Fruit fly (Drosophila melanogaster): ENCODE data around the gene fws.

Gene fws

DNA sequence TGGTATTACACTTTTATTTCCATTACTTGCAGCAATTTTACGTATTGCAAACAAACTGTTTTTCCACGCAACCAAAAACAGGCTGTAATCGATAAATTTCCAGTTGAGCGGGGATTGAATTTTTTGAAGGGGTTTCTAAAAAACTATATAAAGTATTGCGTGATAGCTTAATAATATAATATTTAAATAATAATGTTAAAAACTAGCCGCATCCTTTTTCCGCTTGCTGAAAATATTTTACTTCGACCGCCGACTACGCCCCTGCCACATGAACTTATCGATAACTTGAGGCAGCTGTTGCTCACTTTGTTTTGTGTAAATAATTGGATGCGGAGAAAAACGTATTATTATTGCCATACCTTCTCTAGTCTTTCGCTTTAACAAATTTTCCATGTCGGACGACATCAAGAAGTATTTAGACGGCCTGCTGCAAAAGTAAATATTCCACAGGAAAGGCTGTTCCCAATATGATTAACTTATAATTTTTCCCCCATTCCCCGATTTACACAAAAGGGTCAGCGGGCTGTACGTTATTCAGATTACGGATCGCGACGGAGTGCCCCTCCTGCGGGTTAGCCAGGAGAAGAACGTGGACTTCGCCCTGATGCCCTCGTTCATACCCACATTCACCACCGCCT is at the start of gene fws, which contains the start of gene Lamtor3 (continued):
- TF ChIP-seq bsh (GFP tag; optimal IDR thresholded peaks at IDR 0.05), result peak; percentile 95 to 99
- no peak for TF ChIP-seq hb (GFP tag; IDR thresholded peaks at IDR 0.05; ENCODE audit: partially characterized antibody)
- peak; percentile 99 for TF ChIP-seq CG6689 (GFP tag; IDR thresholded peaks at IDR 0.05)
- TF ChIP-seq wor (GFP tag; IDR thresholded peaks at IDR 0.05), result peak; percentile 99
- peak; percentile 99 for TF ChIP-seq Ptx1 (GFP tag; IDR thresholded peaks at IDR 0.05)
- peak; percentile 48 for TF ChIP-seq CG1792 (GFP tag; optimal IDR thresholded peaks at IDR 0.05)
- TF ChIP-seq pum (GFP tag; optimal IDR thresholded peaks at IDR 0.05), result peak; percentile 68
- TF ChIP-seq Neu2 (GFP tag; optimal IDR thresholded peaks at IDR 0.05; ENCODE audit: borderline replicate concordance), result no peak
- TF ChIP-seq Adf1 (GFP tag; IDR thresholded peaks at IDR 0.05), result peak; percentile 89
- TF ChIP-seq Sox100B (GFP tag; optimal IDR thresholded peaks at IDR 0.05), result peak; percentile 95
- TF ChIP-seq NfI (GFP tag; optimal IDR thresholded peaks at IDR 0.05), result peak; percentile 99
- peak; percentile 98 for TF ChIP-seq CoRest (tag; optimal IDR thresholded peaks at IDR 0.05)
- peak; percentile 79 for TF ChIP-seq Atf3 (GFP tag; optimal IDR thresholded peaks at IDR 0.05)
- peak; percentile 98 for TF ChIP-seq dati (GFP tag; IDR thresholded peaks at IDR 0.05)
- TF ChIP-seq bcd (GFP tag; optimal IDR thresholded peaks at IDR 0.05), result peak; percentile 98
- TF ChIP-seq ap (GFP tag; IDR thresholded peaks at IDR 0.05), result peak; percentile 98
- peak; percentile 97 for TF ChIP-seq CG1602 (GFP tag; optimal IDR thresholded peaks at IDR 0.05)
- peak; percentile 99 for TF ChIP-seq CG6272 (GFP tag; IDR thresholded peaks at IDR 0.05)
- peak; percentile 91 for TF ChIP-seq CG10267 (tag; optimal IDR thresholded peaks at IDR 0.05)
- peak; percentile 91 to 98 for TF ChIP-seq Hr51 (GFP tag; optimal IDR thresholded peaks at IDR 0.05)
- peak; percentile 97 for TF ChIP-seq sim (GFP tag; IDR thresholded peaks at IDR 0.05)
- TF ChIP-seq CG5245 (GFP tag; optimal IDR thresholded peaks at IDR 0.05), result peak; percentile 92
- TF ChIP-seq sens (GFP tag), result peak; percentile 97
- peak; percentile 97 for TF ChIP-seq CG18619 (GFP tag; optimal IDR thresholded peaks at IDR 0.05)
- peak; percentile 98 for TF ChIP-seq phol (tag; optimal IDR thresholded peaks at IDR 0.05)
- peak; percentile 87 for TF ChIP-seq CG10321 (GFP tag; IDR thresholded peaks at IDR 0.05)
- TF ChIP-seq slou (GFP tag; optimal IDR thresholded peaks at IDR 0.05), result peak; percentile 97
- peak; percentile 97 for TF ChIP-seq Lim3 (GFP tag; IDR thresholded peaks at IDR 0.05)
- peak; percentile 100 for TF ChIP-seq MBD-R2 (GFP tag; IDR thresholded peaks at IDR 0.05)
- peak; percentile 99 for TF ChIP-seq CG11093 (GFP tag; IDR thresholded peaks at IDR 0.05)
- peak; percentile 99 for TF ChIP-seq CG7839 (tag; optimal IDR thresholded peaks at IDR 0.05)
- peak; percentile 97 for TF ChIP-seq ewg (GFP tag; optimal IDR thresholded peaks at IDR 0.05)
- TF ChIP-seq Six4 (GFP tag; optimal IDR thresholded peaks at IDR 0.05), result peak; percentile 95
- peak; percentile 99 for TF ChIP-seq CG14667 (GFP tag; IDR thresholded peaks at IDR 0.05)
- peak; percentile 41 for TF ChIP-seq pzg (GFP tag; optimal IDR thresholded peaks at IDR 0.05)
- peak; percentile 98 for TF ChIP-seq CG2120 (GFP tag; optimal IDR thresholded peaks at IDR 0.05)
- TF ChIP-seq Eip74EF (GFP tag; optimal IDR thresholded peaks at IDR 0.05), result peak in 1 of 2 experiments; percentile 95
- TF ChIP-seq B-H2 (GFP tag; optimal IDR thresholded peaks at IDR 0.05), result peak; percentile 46
- peak; percentile 98 for TF ChIP-seq CG8924 (tag; optimal IDR thresholded peaks at IDR 0.05)
- peak; percentile 97 for TF ChIP-seq CG17612 (GFP tag; IDR thresholded peaks at IDR 0.05)
- peak; percentile 99 for TF ChIP-seq Dbx (GFP tag; IDR thresholded peaks at IDR 0.05)
- peak; percentile 98 for TF ChIP-seq CG2712 (tag; optimal IDR thresholded peaks at IDR 0.05)
- TF ChIP-seq sna (GFP tag; IDR thresholded peaks at IDR 0.05; ENCODE audit: partially characterized antibody), result 0 out of 2 replicates have a peak, but pooled peaks have one; percentile 40
- peak; percentile 85 for TF ChIP-seq CG13624 (GFP tag; optimal IDR thresholded peaks at IDR 0.05)
- TF ChIP-seq Meics (GFP tag; optimal IDR thresholded peaks at IDR 0.05), result peak; percentile 98
- peak; percentile 98 for TF ChIP-seq gt (GFP tag; IDR thresholded peaks at IDR 0.05)
- peak; percentile 99 for TF ChIP-seq CG4730 (GFP tag; IDR thresholded peaks at IDR 0.05)
- peak; percentile 83 to 85 for TF ChIP-seq Pdp1 (GFP tag; optimal IDR thresholded peaks at IDR 0.05)
- peak; percentile 99 for TF ChIP-seq lab (GFP tag; optimal IDR thresholded peaks at IDR 0.05)

Measured in whole organism, embryonic.